Worm (Caenorhabditis elegans) whole organism, L1 larva: ENCODE data around the gene T05C1.1.

Experiments
- C04F5.9 ChIP-seq: sonication (generic microtip); optimal IDR thresholded peaks from 2 replicates; lab custom pipeline; 2016; ENCODE audit warnings: missing genetic modification characterization, missing compliant biosample characterization
- ceh-63 ChIP-seq: fragments of 200-800 bp; sonication (Bioruptor generic); optimal IDR thresholded peaks from 2 replicates; lab custom pipeline; 2018; ENCODE audit warnings: mild to moderate bottlenecking, missing genetic modification characterization, missing compliant biosample characterization
- dsc-1 ChIP-seq: sonication (generic microtip); optimal IDR thresholded peaks from 2 replicates; lab custom pipeline; 2016; ENCODE audit warnings: mild to moderate bottlenecking, missing genetic modification characterization, missing compliant biosample characterization
- efl-1 ChIP-seq, 4 experiments: fragments of 150-350 bp; optimal IDR thresholded peaks in 3 of 4; peaks in 1 of 4; 1 replicate in 1 of 4; 2 replicates in 3 of 4; lab custom pipeline; 2014; ENCODE audit warnings: missing biosample characterization in 2 of 4, missing genetic modification characterization in 2 of 4, missing genetic modification reagents in 2 of 4
- egl-13 ChIP-seq: sonication (generic microtip); optimal IDR thresholded peaks from 2 replicates; lab custom pipeline; 2016; ENCODE audit warnings: missing genotype, missing genetic modification reagents, missing genetic modification characterization, missing compliant biosample characterization
- elt-2 ChIP-seq: sonication (generic microtip); optimal IDR thresholded peaks from 2 replicates; lab custom pipeline; 2016; ENCODE audit warnings: missing genetic modification characterization, mild to moderate bottlenecking, inconsistent platforms, missing compliant biosample characterization, missing genetic modification reagents
- fkh-10 ChIP-seq: sonication (generic microtip); optimal IDR thresholded peaks from 2 replicates; lab custom pipeline; 2017; ENCODE audit warnings: missing biosample characterization, missing genetic modification reagents, missing genetic modification characterization
- fos-1 ChIP-seq: fragments of 150-350 bp; optimal IDR thresholded peaks from 2 replicates; lab custom pipeline; 2014; ENCODE audit warnings: missing biosample characterization, missing genetic modification characterization
- hlh-4 ChIP-seq: sonication (generic microtip); optimal IDR thresholded peaks from 2 replicates; lab custom pipeline; 2016; ENCODE audit warnings: mild to moderate bottlenecking, missing genetic modification characterization, missing compliant biosample characterization
- hpl-2 ChIP-seq: fragments of 150-350 bp; optimal IDR thresholded peaks from 2 replicates; lab custom pipeline; 2014; ENCODE audit warnings: missing biosample characterization, missing genetic modification reagents, missing genetic modification characterization
- lin-13 ChIP-seq: fragments of 150-350 bp; optimal IDR thresholded peaks from 2 replicates; lab custom pipeline; 2014; ENCODE audit warnings: missing biosample characterization, missing genetic modification reagents, missing genetic modification characterization
- lin-14 ChIP-seq: fragments of 200-800 bp; sonication (Bioruptor generic); optimal IDR thresholded peaks from 2 replicates; lab custom pipeline; 2018; ENCODE audit warnings: mild to moderate bottlenecking, missing genetic modification characterization, moderate library complexity, missing compliant biosample characterization
- lsy-2 ChIP-seq, 2 experiments: fragments of 150-350 bp; optimal IDR thresholded peaks; 2 replicates each; lab custom pipeline; 2014; ENCODE audit warnings: missing biosample characterization in 2 of 2, missing genetic modification characterization in 2 of 2
- mdl-1 ChIP-seq, 2 experiments: fragments of 150-350 bp; optimal IDR thresholded peaks; 2 replicates each; lab custom pipeline; 2014 to 2017; ENCODE audit warnings: missing biosample characterization in 2 of 2, missing genetic modification characterization in 2 of 2, inconsistent platforms in 1 of 2
- nhr-19 ChIP-seq: fragments of 200-800 bp; sonication (Bioruptor generic); conservative IDR thresholded peaks from 2 replicates; pipeline ENCODE4 v1.3.6; 2022; ENCODE audit warnings: missing genetic modification characterization, missing compliant biosample characterization
- nhr-20 ChIP-seq: sonication (generic microtip); optimal IDR thresholded peaks from 2 replicates; lab custom pipeline; 2016; ENCODE audit warnings: mild to moderate bottlenecking, missing genetic modification characterization, missing compliant biosample characterization
- nhr-71 ChIP-seq: sonication (generic microtip); optimal IDR thresholded peaks from 2 replicates; lab custom pipeline; 2016; ENCODE audit warnings: mild to moderate bottlenecking, missing genetic modification characterization, moderate library complexity, missing compliant biosample characterization
- nhr-85 ChIP-seq: sonication (generic microtip); peaks from one replicate; lab custom pipeline; 2016; ENCODE audit warnings: missing genetic modification characterization, inconsistent platforms, missing compliant biosample characterization
- pag-3 ChIP-seq: sonication (generic microtip); optimal IDR thresholded peaks from 2 replicates; lab custom pipeline; 2017; ENCODE audit warnings: missing genetic modification characterization, mild to moderate bottlenecking, missing compliant biosample characterization, antibody characterized with exemption, borderline replicate concordance; ENCODE audit not compliant: insufficient read depth
- pax-3 ChIP-seq: fragments of 200-800 bp; sonication (Bioruptor generic); optimal IDR thresholded peaks from 2 replicates; lab custom pipeline; 2018; ENCODE audit warnings: mild to moderate bottlenecking, missing genetic modification characterization, moderate library complexity, missing compliant biosample characterization
- rnt-1 ChIP-seq: sonication (generic microtip); optimal IDR thresholded peaks from 2 replicates; lab custom pipeline; 2016; ENCODE audit warnings: mild to moderate bottlenecking, missing genetic modification characterization, moderate library complexity, missing compliant biosample characterization
- snu-23 ChIP-seq: sonication (generic microtip); optimal IDR thresholded peaks from 2 replicates; lab custom pipeline; 2016; ENCODE audit warnings: missing genetic modification characterization, missing compliant biosample characterization
- sptf-1 ChIP-seq: fragments of 150-350 bp; optimal IDR thresholded peaks from 2 replicates; lab custom pipeline; 2014; ENCODE audit warnings: missing biosample characterization, missing genetic modification characterization
- sup-37 ChIP-seq: fragments of 200-800 bp; sonication (Bioruptor generic); optimal IDR thresholded peaks from 2 replicates; lab custom pipeline; 2018; ENCODE audit warnings: mild to moderate bottlenecking, missing genetic modification characterization, missing compliant biosample characterization
- swsn-7 ChIP-seq: sonication (generic microtip); optimal IDR thresholded peaks from 2 replicates; lab custom pipeline; 2016; ENCODE audit warnings: missing genetic modification characterization, missing compliant biosample characterization
- tbx-2 ChIP-seq: sonication (generic microtip); optimal IDR thresholded peaks from 2 replicates; lab custom pipeline; 2016; ENCODE audit warnings: missing genetic modification characterization, missing compliant biosample characterization
- unc-130 ChIP-seq: fragments of 150-350 bp; optimal IDR thresholded peaks from 2 replicates; lab custom pipeline; 2017; ENCODE audit warnings: missing biosample characterization, missing genetic modification characterization, inconsistent platforms
- unc-62 ChIP-seq: fragments of 150-350 bp; optimal IDR thresholded peaks from 2 replicates; lab custom pipeline; 2014; ENCODE audit warnings: missing biosample characterization, missing genetic modification reagents, missing genetic modification characterization
- vab-15 ChIP-seq: sonication (generic microtip); optimal IDR thresholded peaks from 2 replicates; lab custom pipeline; 2017; ENCODE audit warnings: missing genotype, mild to moderate bottlenecking, missing genetic modification characterization, missing compliant biosample characterization
- ztf-4 ChIP-seq: fragments of 150-350 bp; optimal IDR thresholded peaks from 2 replicates; lab custom pipeline; 2014; ENCODE audit warnings: missing biosample characterization, missing genetic modification characterization

The T05C1.1 gene

ce11 chrII:4518300-4518907 is 40.0 kb downstream of the T05C1.1 start, which contains the start of gene hlh-1:
hlh-1 (plus strand) TSS chrII:4518574.
- TF ChIP-seq swsn-7 = peak; percentile 23
- no peak for TF ChIP-seq egl-13
- no peak for TF ChIP-seq dsc-1 (tag; lab: Kevin White, UChicago)
- peak; percentile 79 for TF ChIP-seq nhr-71 (tag; lab: Kevin White, UChicago)
- peak; percentile 53 for TF ChIP-seq snu-23 (GFP tag; lab: Kevin White, UChicago)
- no peak for TF ChIP-seq nhr-85 (tag; lab: Kevin White, UChicago)
- peak; percentile 31 for TF ChIP-seq vab-15
- peak; percentile 4 for TF ChIP-seq lin-13 (GFP tag; lab: Kevin White, UChicago)
- TF ChIP-seq lin-14 = peak; percentile 72
- TF ChIP-seq efl-1 (optimal IDR thresholded peaks at IDR 0.05; lab: Kevin White, UChicago) = peak; percentile 16 to 18
- no peak for TF ChIP-seq efl-1 (GFP tag; optimal IDR thresholded peaks at IDR 0.05 in 1 of 2; lab: Kevin White, UChicago)
- peak; percentile 77 to 94 for TF ChIP-seq lsy-2 (tag; optimal IDR thresholded peaks at IDR 0.05; lab: Kevin White, UChicago)
- TF ChIP-seq nhr-19 (GFP tag; lab: Robert Waterston, UW) = peak; percentile 57
- TF ChIP-seq unc-130 (tag; lab: Kevin White, UChicago) = peak; percentile 15
- peak; percentile 21 for TF ChIP-seq nhr-20 (tag; lab: Kevin White, UChicago)
- peak; percentile 18 for TF ChIP-seq tbx-2
- TF ChIP-seq fkh-10 = no peak
- TF ChIP-seq rnt-1 (tag; lab: Kevin White, UChicago) = peak; percentile 82

ce11 chrII:4519976-4520594 is 41.7 kb downstream of the T05C1.1 start:
- TF ChIP-seq hpl-2 (GFP tag; lab: Kevin White, UChicago) (no peak), nhr-85 (tag; lab: Kevin White, UChicago) (no peak), nhr-19 (GFP tag; lab: Robert Waterston, UW) (0 out of 2 replicates have a peak, but pooled peaks have one; percentile 23), rnt-1 (tag; lab: Kevin White, UChicago) (peak; percentile 70), ztf-4 (tag; lab: Kevin White, UChicago) (no peak), fos-1 (tag; lab: Kevin White, UChicago) (no peak), nhr-71 (tag; lab: Kevin White, UChicago) (peak; percentile 53), lsy-2 (tag; optimal IDR thresholded peaks at IDR 0.05; lab: Kevin White, UChicago) (peak in 1 of 2 experiments; percentile 25), lin-14 (peak; percentile 77), pax-3 (tag; lab: Kevin White, UChicago) (no peak), elt-2 (tag; lab: Kevin White, UChicago) (no peak), mdl-1 (tag; optimal IDR thresholded peaks at IDR 0.05; lab: Kevin White, UChicago) (no peak), unc-130 (tag; lab: Kevin White, UChicago) (peak; percentile 16), sup-37 (GFP tag; lab: Kevin White, UChicago) (no peak), nhr-20 (tag; lab: Kevin White, UChicago) (peak; percentile 14)

ce11 chrII:4523122-4523672 is 44.8 kb downstream of the T05C1.1 start, which contains the start of the genes B0304.4 and B0304.2:
B0304.4 (minus strand) TSS chrII:4523222.
B0304.2 (plus strand) TSS chrII:4523622.
- TF ChIP-seq efl-1 (optimal IDR thresholded peaks at IDR 0.05; lab: Kevin White, UChicago) (no peak), efl-1 (GFP tag; optimal IDR thresholded peaks at IDR 0.05 in 1 of 2; lab: Kevin White, UChicago) (no peak), ceh-63 (GFP tag; lab: Kevin White, UChicago) (no peak), unc-62 (GFP tag; lab: Kevin White, UChicago) (no peak), pag-3 (tag; lab: Kevin White, UChicago) (no peak), sptf-1 (tag; lab: Kevin White, UChicago) (no peak), hlh-4 (no peak), swsn-7 (no peak), nhr-85 (tag; lab: Kevin White, UChicago) (no peak), lsy-2 (tag; optimal IDR thresholded peaks at IDR 0.05; lab: Kevin White, UChicago) (no peak), C04F5.9 (tag; lab: Kevin White, UChicago) (no peak)

- TF ChIP-seq lsy-2 (tag; optimal IDR thresholded peaks at IDR 0.05; lab: Kevin White, UChicago) (no peak), hpl-2 (GFP tag; lab: Kevin White, UChicago) (no peak), egl-13 (no peak)
Measured at ce11 chrII:4525185-4525584, 46.8 kb downstream of the T05C1.1 start.
